Fruit fly (Drosophila melanogaster) whole organism, prepupa: Measurements from ENCODE around the gene CG33128.

Source experiments
- Blimp-1 ChIP-seq: fragments of 200-800 bp; sonication (Bioruptor generic); optimal IDR thresholded peaks from 3 replicates; lab custom pipeline; 2017; ENCODE audit warnings: missing biosample characterization, missing genetic modification characterization, mild to moderate bottlenecking, moderate library complexity, missing genetic modification reagents
- CG10631 ChIP-seq: fragments of 200-800 bp; sonication (Bioruptor generic); optimal IDR thresholded peaks from 2 replicates; lab custom pipeline; 2016; ENCODE audit warnings: missing biosample characterization, missing genetic modification characterization
- CG10669 ChIP-seq: fragments of 200-800 bp; sonication (Bioruptor generic); optimal IDR thresholded peaks from 3 replicates; lab custom pipeline; 2018; ENCODE audit warnings: missing biosample characterization, mild to moderate bottlenecking, missing genetic modification characterization, moderate library complexity
- CG11294 ChIP-seq: fragments of 200-800 bp; sonication (Bioruptor generic); IDR thresholded peaks from 2 replicates; pipeline ENCODE4 v1.3.6; 2022; ENCODE audit warnings: missing biosample characterization, missing genetic modification characterization
- CG11762 ChIP-seq: fragments of 200-800 bp; sonication (Bioruptor generic); optimal IDR thresholded peaks from 3 replicates; lab custom pipeline; 2016; ENCODE audit warnings: missing biosample characterization, missing genetic modification characterization; ENCODE audit not compliant: insufficient read depth
- CG15336 ChIP-seq: fragments of 200-800 bp; sonication (Bioruptor generic); IDR thresholded peaks from 2 replicates; pipeline ENCODE4 v1.3.6; 2022; ENCODE audit warnings: missing biosample characterization, missing genetic modification characterization
- CG1621 ChIP-seq: fragments of 200-800 bp; sonication (Bioruptor generic); optimal IDR thresholded peaks from 3 replicates; lab custom pipeline; 2018; ENCODE audit warnings: missing biosample characterization, mild to moderate bottlenecking, missing genetic modification characterization
- CG16779 ChIP-seq: fragments of 200-800 bp; sonication (Bioruptor generic); optimal IDR thresholded peaks from 3 replicates; lab custom pipeline; 2017; ENCODE audit warnings: missing biosample characterization, mild to moderate bottlenecking, missing genetic modification characterization
- CG3032 ChIP-seq: fragments of 200-800 bp; optimal IDR thresholded peaks from 2 replicates; lab custom pipeline; 2019; ENCODE audit warnings: missing biosample characterization, mild to moderate bottlenecking, missing genetic modification characterization, moderate library complexity
- CG31627 ChIP-seq: fragments of 200-800 bp; sonication (Bioruptor generic); optimal IDR thresholded peaks from 3 replicates; lab custom pipeline; 2016; ENCODE audit warnings: missing biosample characterization, missing genetic modification characterization
- CG34406 ChIP-seq: fragments of 200-800 bp; sonication (Bioruptor generic); optimal IDR thresholded peaks from 3 replicates; lab custom pipeline; 2016; ENCODE audit warnings: missing biosample characterization, missing genetic modification characterization
- CG3919 ChIP-seq: fragments of 200-800 bp; sonication (Bioruptor generic); optimal IDR thresholded peaks from 3 replicates; lab custom pipeline; 2016; ENCODE audit warnings: missing biosample characterization, missing genetic modification characterization
- CG4318 ChIP-seq: fragments of 200-800 bp; sonication (Bioruptor generic); optimal IDR thresholded peaks from 3 replicates; lab custom pipeline; 2017; ENCODE audit warnings: missing biosample characterization, mild to moderate bottlenecking, missing genetic modification characterization
- CG6163 ChIP-seq: fragments of 200-800 bp; sonication (Bioruptor generic); IDR thresholded peaks from 3 replicates; pipeline ENCODE4 v1.3.6; 2022; ENCODE audit warnings: missing biosample characterization, missing genetic modification characterization
- CG6276 ChIP-seq: fragments of 200-800 bp; sonication (Bioruptor generic); optimal IDR thresholded peaks from 2 replicates; lab custom pipeline; 2017; ENCODE audit warnings: missing biosample characterization, mild to moderate bottlenecking, missing genetic modification characterization
- CG6792 ChIP-seq: fragments of 200-800 bp; sonication (Bioruptor generic); optimal IDR thresholded peaks from 3 replicates; lab custom pipeline; 2016; ENCODE audit warnings: missing biosample characterization, missing genetic modification characterization
- CG6808 ChIP-seq: fragments of 200-800 bp; sonication (Bioruptor generic); optimal IDR thresholded peaks from 3 replicates; lab custom pipeline; 2017; ENCODE audit warnings: missing biosample characterization, missing genetic modification characterization, mild to moderate bottlenecking, moderate library complexity, missing genetic modification reagents
- CG6854 ChIP-seq: fragments of 200-800 bp; sonication (Bioruptor generic); optimal IDR thresholded peaks from 2 replicates; lab custom pipeline; 2017; ENCODE audit warnings: missing biosample characterization, mild to moderate bottlenecking, missing genetic modification characterization
- CG7368 ChIP-seq: fragments of 200-800 bp; sonication (Bioruptor generic); optimal IDR thresholded peaks from 3 replicates; lab custom pipeline; 2016; ENCODE audit warnings: missing biosample characterization, missing genetic modification characterization
- CG8632 ChIP-seq: fragments of 200-800 bp; sonication (Bioruptor generic); optimal IDR thresholded peaks from 3 replicates; lab custom pipeline; 2016; ENCODE audit warnings: missing biosample characterization, missing genetic modification characterization
- CG9139 ChIP-seq: fragments of 200-800 bp; sonication (Bioruptor generic); optimal IDR thresholded peaks from 3 replicates; lab custom pipeline; 2017; ENCODE audit warnings: missing biosample characterization, mild to moderate bottlenecking, missing genetic modification characterization
- Eip75B ChIP-seq: fragments of 200-800 bp; sonication (Bioruptor generic); optimal IDR thresholded peaks from 3 replicates; lab custom pipeline; 2016; ENCODE audit warnings: missing biosample characterization, missing genetic modification characterization
- Eip78C ChIP-seq: fragments of 200-800 bp; sonication (Bioruptor generic); peaks from one replicate; lab custom pipeline; 2016; ENCODE audit warnings: missing biosample characterization, missing genetic modification characterization
- Eip93F ChIP-seq: fragments of 200-800 bp; sonication (Bioruptor generic); optimal IDR thresholded peaks from 2 replicates; lab custom pipeline; 2016; ENCODE audit warnings: missing biosample characterization, mild to moderate bottlenecking, missing genetic modification characterization
- Ets21C ChIP-seq: fragments of 200-800 bp; sonication (Bioruptor generic); optimal IDR thresholded peaks from 3 replicates; lab custom pipeline; 2016; ENCODE audit warnings: missing biosample characterization, missing genetic modification characterization
- Ets96B ChIP-seq: fragments of 200-800 bp; optimal IDR thresholded peaks from 2 replicates; lab custom pipeline; 2019; ENCODE audit warnings: missing biosample characterization, mild to moderate bottlenecking, missing genetic modification characterization, moderate library complexity
- Gug ChIP-seq: fragments of 200-800 bp; sonication (Bioruptor generic); IDR thresholded peaks from 2 replicates; pipeline ENCODE4 v1.3.6; 2022; ENCODE audit warnings: missing biosample characterization, missing genetic modification characterization
- Hr38 ChIP-seq: sonication (Bioruptor generic); optimal IDR thresholded peaks from 2 replicates; lab custom pipeline; 2016; ENCODE audit warnings: missing biosample characterization, missing genetic modification characterization
- Hr39 ChIP-seq: fragments of 200-800 bp; sonication (Bioruptor generic); optimal IDR thresholded peaks from 2 replicates; lab custom pipeline; 2016; ENCODE audit warnings: missing biosample characterization, missing genetic modification characterization
- Hr4 ChIP-seq: fragments of 200-800 bp; sonication (Bioruptor generic); optimal IDR thresholded peaks from 3 replicates; lab custom pipeline; 2016; ENCODE audit warnings: missing biosample characterization, missing genetic modification characterization
- Lpt ChIP-seq: fragments of 200-800 bp; sonication (Bioruptor generic); optimal IDR thresholded peaks from 3 replicates; lab custom pipeline; 2016; ENCODE audit warnings: missing biosample characterization, missing genetic modification characterization
- Met ChIP-seq: fragments of 200-800 bp; sonication (Bioruptor generic); optimal IDR thresholded peaks from 3 replicates; lab custom pipeline; 2016; ENCODE audit warnings: missing biosample characterization, missing genetic modification characterization
- OdsH ChIP-seq: fragments of 200-800 bp; sonication (Bioruptor generic); optimal IDR thresholded peaks from 3 replicates; lab custom pipeline; 2016; ENCODE audit warnings: missing biosample characterization, missing genetic modification characterization
- Smox ChIP-seq: fragments of 200-800 bp; sonication (Bioruptor generic); optimal IDR thresholded peaks from 3 replicates; lab custom pipeline; 2016; ENCODE audit warnings: missing biosample characterization, missing genetic modification characterization
- Sox102F ChIP-seq: fragments of 200-800 bp; sonication (Bioruptor generic); optimal IDR thresholded peaks from 2 replicates; lab custom pipeline; 2016; ENCODE audit warnings: missing biosample characterization, mild to moderate bottlenecking, missing genetic modification characterization
- Sox14 ChIP-seq: fragments of 200-800 bp; sonication (Bioruptor generic); optimal IDR thresholded peaks from 3 replicates; lab custom pipeline; 2016; ENCODE audit warnings: missing biosample characterization, missing genetic modification characterization
- Sox15 ChIP-seq: fragments of 200-800 bp; sonication (Bioruptor generic); optimal IDR thresholded peaks from 3 replicates; lab custom pipeline; 2016; ENCODE audit warnings: missing biosample characterization, missing genetic modification characterization
- achi ChIP-seq: fragments of 200-800 bp; sonication (Bioruptor generic); optimal IDR thresholded peaks from 3 replicates; lab custom pipeline; 2016; ENCODE audit warnings: missing biosample characterization, missing genetic modification characterization
- acj6 ChIP-seq: fragments of 200-800 bp; sonication (Bioruptor generic); optimal IDR thresholded peaks from 3 replicates; lab custom pipeline; 2016; ENCODE audit warnings: missing biosample characterization, missing genetic modification characterization
- cyc ChIP-seq: fragments of 200-800 bp; sonication (Bioruptor generic); optimal IDR thresholded peaks from 3 replicates; lab custom pipeline; 2016; ENCODE audit warnings: missing biosample characterization, missing genetic modification characterization
- dsx ChIP-seq: fragments of 200-800 bp; optimal IDR thresholded peaks from 3 replicates; lab custom pipeline; 2019; ENCODE audit warnings: missing biosample characterization, mild to moderate bottlenecking, missing genetic modification characterization, moderate library complexity; ENCODE audit not compliant: poor library complexity, severe bottlenecking
- eg ChIP-seq: fragments of 200-800 bp; sonication (Bioruptor generic); IDR thresholded peaks from 3 replicates; pipeline ENCODE4 v1.3.6; 2022; ENCODE audit warnings: missing biosample characterization, missing genetic modification characterization
- esn ChIP-seq: fragments of 200-800 bp; sonication (Bioruptor generic); optimal IDR thresholded peaks from 2 replicates; lab custom pipeline; 2016; ENCODE audit warnings: missing biosample characterization, mild to moderate bottlenecking, missing genetic modification characterization, moderate library complexity
- fd59A ChIP-seq: fragments of 200-800 bp; sonication (Bioruptor generic); optimal IDR thresholded peaks from 2 replicates; lab custom pipeline; 2017; ENCODE audit warnings: missing biosample characterization, mild to moderate bottlenecking, missing genetic modification characterization, missing genetic modification reagents
- fkh ChIP-seq: fragments of 200-800 bp; sonication (Bioruptor generic); optimal IDR thresholded peaks from 3 replicates; lab custom pipeline; 2017; ENCODE audit warnings: missing biosample characterization, mild to moderate bottlenecking, missing genetic modification characterization, moderate library complexity
- pdm3 ChIP-seq: fragments of 200-800 bp; sonication (Bioruptor generic); optimal IDR thresholded peaks from 3 replicates; lab custom pipeline; 2016; ENCODE audit warnings: missing biosample characterization, missing genetic modification characterization
- salr ChIP-seq, 2 experiments: fragments of 200-800 bp; sonication (Bioruptor generic); optimal IDR thresholded peaks; 3 replicates each; lab custom pipeline; 2016 to 2018; ENCODE audit warnings: missing biosample characterization in 2 of 2, missing genetic modification characterization in 2 of 2, mild to moderate bottlenecking in 1 of 2
- spab ChIP-seq: fragments of 200-800 bp; sonication (Bioruptor generic); optimal IDR thresholded peaks from 2 replicates; lab custom pipeline; 2017; ENCODE audit warnings: missing biosample characterization, mild to moderate bottlenecking, missing genetic modification characterization, missing genetic modification reagents
- ss ChIP-seq, 2 experiments: fragments of 200-800 bp; sonication (Bioruptor generic); optimal IDR thresholded peaks; 2 replicates in 1 of 2; 3 replicates in 1 of 2; lab custom pipeline; 2017 to 2018; ENCODE audit warnings: mild to moderate bottlenecking in 2 of 2, missing biosample characterization in 2 of 2, missing genetic modification characterization in 2 of 2, moderate library complexity in 1 of 2
- svp ChIP-seq: fragments of 200-800 bp; sonication (Bioruptor generic); peaks from one replicate; lab custom pipeline; 2016; ENCODE audit warnings: missing biosample characterization, missing genetic modification characterization
- topi ChIP-seq: fragments of 200-800 bp; sonication (Bioruptor generic); optimal IDR thresholded peaks from 3 replicates; lab custom pipeline; 2016; ENCODE audit warnings: missing biosample characterization, missing genetic modification characterization
- vri ChIP-seq: fragments of 200-800 bp; sonication (Bioruptor generic); optimal IDR thresholded peaks from 3 replicates; lab custom pipeline; 2016; ENCODE audit warnings: missing biosample characterization, mild to moderate bottlenecking, missing genetic modification characterization

The CG33128 gene

DNA sequence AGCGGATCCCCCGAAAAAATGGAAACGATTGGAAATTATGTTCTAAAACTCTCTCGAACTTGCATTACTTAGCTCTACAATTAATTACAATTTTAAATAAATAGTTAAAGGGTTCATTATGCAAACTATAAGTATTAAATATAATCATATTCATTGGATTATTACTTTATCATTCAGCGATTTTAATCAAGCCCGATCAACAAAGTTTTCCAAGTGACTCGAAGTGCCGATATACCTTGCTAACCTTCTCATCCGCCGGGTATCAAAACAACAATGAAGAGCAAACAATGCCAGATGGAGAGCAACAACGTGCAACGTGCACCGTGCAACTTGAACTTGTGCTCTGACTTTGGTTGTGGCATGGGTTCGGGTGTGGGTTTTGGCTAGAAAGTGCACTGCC is 37.6 kb upstream of the CG33128 start:
- TF ChIP-seq CG6808 (GFP tag; lab: Kevin White, UChicago) (peak; percentile 64), CG11762 (GFP tag; lab: Kevin White, UChicago) (peak; percentile 22), cyc (GFP tag; lab: Kevin White, UChicago) (no peak), Sox102F (GFP tag; lab: Kevin White, UChicago) (peak; percentile 23), CG6163 (GFP tag; lab: Robert Waterston, UW) (peak; percentile 81), Sox14 (GFP tag; lab: Kevin White, UChicago) (peak; percentile 54), Blimp-1 (GFP tag; lab: Kevin White, UChicago) (no peak), Eip93F (no peak), CG10631 (GFP tag; lab: Kevin White, UChicago) (peak; percentile 65), CG8632 (GFP tag; lab: Kevin White, UChicago) (peak; percentile 12), Met (GFP tag; lab: Kevin White, UChicago) (peak; percentile 58), CG16779 (tag; lab: Kevin White, UChicago) (no peak), CG1621 (tag; lab: Kevin White, UChicago) (peak; percentile 6), CG31627 (GFP tag; lab: Kevin White, UChicago) (peak; percentile 15), CG3032 (tag; lab: Kevin White, UChicago) (peak; percentile 74), Eip75B (GFP tag; lab: Kevin White, UChicago) (no peak), CG6276 (GFP tag; lab: Kevin White, UChicago) (no peak), salr (GFP tag; optimal IDR thresholded peaks at IDR 0.05; lab: Kevin White, UChicago) (peak in 1 of 2 experiments; percentile 27), ss (GFP tag; optimal IDR thresholded peaks at IDR 0.05; lab: Kevin White, UChicago) (peak; percentile 5 to 35), CG34406 (GFP tag; lab: Kevin White, UChicago) (peak; percentile 26), Ets96B (tag; lab: Kevin White, UChicago) (peak; percentile 67), Hr38 (GFP tag; lab: Kevin White, UChicago) (no peak), eg (GFP tag; lab: Robert Waterston, UW) (peak; percentile 60; the same call in 2 of the 3 replicates), CG10669 (GFP tag; lab: Kevin White, UChicago) (peak; percentile 65), pdm3 (peak; percentile 43), achi (GFP tag; lab: Kevin White, UChicago) (peak; percentile 43), vri (GFP tag; lab: Kevin White, UChicago) (peak; percentile 3), CG6854 (GFP tag; lab: Kevin White, UChicago) (no peak), Gug (GFP tag; lab: Robert Waterston, UW) (no peak), CG11294 (GFP tag; lab: Robert Waterston, UW) (no peak; the same call in 1 of the 2 replicates), CG15336 (peak; percentile 74), OdsH (GFP tag; lab: Kevin White, UChicago) (peak; percentile 75), CG3919 (GFP tag; lab: Kevin White, UChicago) (peak; percentile 36), CG6792 (GFP tag; lab: Kevin White, UChicago) (peak; percentile 51), topi (peak; percentile 42), Hr39 (GFP tag; lab: Kevin White, UChicago) (peak; percentile 27), CG9139 (no peak), fkh (peak; percentile 55), dsx (GFP tag; lab: Kevin White, UChicago) (peak; percentile 75), fd59A (peak; percentile 50), Lpt (GFP tag; lab: Kevin White, UChicago) (peak; percentile 34), CG4318 (GFP tag; lab: Kevin White, UChicago) (peak; percentile 8), acj6 (GFP tag; lab: Kevin White, UChicago) (peak; percentile 60), Eip78C (GFP tag; lab: Kevin White, UChicago) (peak; percentile 88), CG7368 (peak; percentile 24), Hr4 (peak; percentile 48), Smox (GFP tag; lab: Kevin White, UChicago) (peak; percentile 38), spab (GFP tag; lab: Kevin White, UChicago) (peak; percentile 58), esn (GFP tag; lab: Kevin White, UChicago) (peak; percentile 55), svp (peak; percentile 81), Sox15 (GFP tag; lab: Kevin White, UChicago) (no peak), Ets21C (GFP tag; lab: Kevin White, UChicago) (no peak)
